Worm (Caenorhabditis elegans): ENCODE results near the gene egrh-2.

- TF ChIP-seq lin-35 (GFP tag; optimal IDR thresholded peaks at IDR 0.05) (no peak), pha-4 (tag; optimal IDR thresholded peaks at IDR 0.05) (no peak), let-607 (tag; optimal IDR thresholded peaks at IDR 0.05) (no peak), ets-4 (GFP tag; optimal IDR thresholded peaks at IDR 0.05) (no peak), aptf-3 (GFP tag; IDR thresholded peaks at IDR 0.05) (no peak), cebp-2 (GFP tag; IDR thresholded peaks at IDR 0.05) (no peak), sdz-38 (tag; optimal IDR thresholded peaks at IDR 0.05) (no peak), C17E4.6 (GFP tag; IDR thresholded peaks at IDR 0.05) (no peak)
Observed at ce11 chrIV:957820-958219, 32.4 kb downstream of the egrh-2 start.
